Worm (Caenorhabditis elegans): ENCODE data around the gene C02B8.1.

Gene C02B8.1

ce11 chrX:8169534-8169933, 22.0 kb downstream of the C02B8.1 start, which contains the start of gene C17H11.2:
Gene C17H11.2 (plus strand): TSS chrX:8169930.
- TF ChIP-seq ttx-3 (tag; optimal IDR thresholded peaks at IDR 0.05) (no peak), nfya-1 (tag; optimal IDR thresholded peaks at IDR 0.05) (peak; percentile 24), unc-42 (tag; optimal IDR thresholded peaks at IDR 0.05) (peak; percentile 39)

ce11 chrX:8173610-8174009, 26.1 kb downstream of the C02B8.1 start, which contains the start of gene C17H11.1:
Gene C17H11.1 (plus strand): TSS chrX:8173910.
- TF ChIP-seq ceh-22 (tag; optimal IDR thresholded peaks at IDR 0.05) (no peak), dmd-4 (tag; optimal IDR thresholded peaks at IDR 0.05; ENCODE audit: borderline replicate concordance) (no peak), ceh-18 (tag; optimal IDR thresholded peaks at IDR 0.05) (no peak), syd-9 (tag; optimal IDR thresholded peaks at IDR 0.05) (no peak), hlh-13 (GFP tag; optimal IDR thresholded peaks at IDR 0.05) (no peak), ceh-19 (GFP tag; optimal IDR thresholded peaks at IDR 0.05) (no peak), ceh-34 (tag; optimal IDR thresholded peaks at IDR 0.05) (no peak), lim-6 (tag; optimal IDR thresholded peaks at IDR 0.05) (no peak)

- TF ChIP-seq C08G9.2 (tag; optimal IDR thresholded peaks at IDR 0.05), result peak; percentile 16
- peak; percentile 54 for TF ChIP-seq fkh-6 (tag; optimal IDR thresholded peaks at IDR 0.05)
- TF ChIP-seq ceh-45 (GFP tag; IDR thresholded peaks at IDR 0.05), result peak; percentile 78
- peak; percentile 15 for TF ChIP-seq unc-42 (tag; optimal IDR thresholded peaks at IDR 0.05)
Observed at ce11 chrX:8181590-8182311, 34.3 kb downstream of the C02B8.1 start, which contains the start of gene C17H11.4. Gene C17H11.4 (minus strand): TSS chrX:8181640.

ce11 chrX:8185037-8185436, 37.5 kb downstream of the C02B8.1 start, which contains the start of gene C17H11.5:
Gene C17H11.5 (minus strand): TSS chrX:8185137.
- TF ChIP-seq mec-3 (tag; optimal IDR thresholded peaks at IDR 0.05; ENCODE audit: borderline replicate concordance) (no peak), hlh-15 (tag; optimal IDR thresholded peaks at IDR 0.05) (no peak), fax-1 (tag; optimal IDR thresholded peaks at IDR 0.05) (no peak), ceh-34 (tag; optimal IDR thresholded peaks at IDR 0.05) (no peak), ama-1 (optimal IDR thresholded peaks at IDR 0.05) (no peak), ceh-30 (tag; optimal IDR thresholded peaks at IDR 0.05) (no peak), ceh-22 (tag; optimal IDR thresholded peaks at IDR 0.05) (no peak), tbx-2 (tag; optimal IDR thresholded peaks at IDR 0.05) (no peak), dve-1 (tag; optimal IDR thresholded peaks at IDR 0.05) (no peak), fkh-10 (GFP tag; optimal IDR thresholded peaks at IDR 0.05) (no peak)

- TF ChIP-seq ceh-9 (tag; optimal IDR thresholded peaks at IDR 0.05) (no peak), hlh-30 (tag; optimal IDR thresholded peaks at IDR 0.05; ENCODE audit: insufficient read depth) (no peak), nhr-11 (tag; optimal IDR thresholded peaks at IDR 0.05) (no peak), ets-4 (tag; optimal IDR thresholded peaks at IDR 0.05) (no peak)
Observed at ce11 chrX:8193213-8193612, 45.7 kb downstream of the C02B8.1 start.

Measured in whole organism, late embryonic.